In the genomic region with DNA sequence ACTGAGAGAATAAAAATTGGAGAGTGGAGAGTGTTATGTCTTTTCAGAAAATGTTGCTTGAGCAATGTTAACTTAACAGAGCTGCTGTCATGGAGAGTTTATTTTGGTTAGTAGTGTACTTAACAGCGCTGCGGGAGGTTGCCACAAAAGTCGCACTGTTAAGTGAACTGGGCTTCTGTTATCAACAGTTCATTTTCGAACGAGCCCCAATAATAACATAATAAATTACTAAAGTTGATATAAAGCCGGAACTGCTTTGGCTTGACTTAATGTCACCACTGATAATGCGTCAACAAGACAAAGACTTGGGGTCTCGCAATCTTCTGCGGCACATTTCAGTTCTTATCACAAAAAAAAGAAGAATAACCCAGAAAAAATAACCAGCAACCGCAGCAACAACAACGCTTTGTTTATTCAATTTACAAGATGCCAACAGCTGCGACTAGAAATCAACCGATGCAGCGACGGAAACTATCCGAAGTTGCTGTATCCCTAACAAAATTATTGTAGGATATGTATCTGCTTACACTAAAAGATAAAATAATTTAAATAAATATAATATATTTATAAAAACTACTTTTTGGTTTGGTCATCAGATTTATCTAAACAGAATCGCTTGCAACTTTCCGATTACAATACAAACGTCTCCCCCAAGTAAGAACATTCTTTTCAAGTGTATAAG, we compare ENCODE assay signal across 1 fruit fly cellular context.
A peak's percentile ranks its signal among the peaks of the same experiment; 100 is the strongest.
TF ChIP-seq lines count a peak whose summit lies in the region.

No protein-coding gene starts in this region.

TF ChIP-seq in whole organism, embryonic, 481 proteins besides CTCF, POLR2A, EP300 and RAD21 (continued from another document and continues in another):
- no peak for TF ChIP-seq pho (GFP tag; optimal IDR thresholded peaks at IDR 0.05; lab: Kevin White, UChicago)
- no peak for TF ChIP-seq Oaz (GFP tag; IDR thresholded peaks at IDR 0.05; lab: Robert Waterston, UW)
- TF ChIP-seq shn (GFP tag; optimal IDR thresholded peaks at IDR 0.05; lab: Kevin White, UChicago), result no peak
- TF ChIP-seq peb (GFP tag; IDR thresholded peaks at IDR 0.05; lab: Robert Waterston, UW), result no peak
- TF ChIP-seq Max (GFP tag; optimal IDR thresholded peaks at IDR 0.05; lab: Kevin White, UChicago), result no peak
- no peak for TF ChIP-seq org-1 (GFP tag; optimal IDR thresholded peaks at IDR 0.05; lab: Kevin White, UChicago)
- no peak for TF ChIP-seq gce (GFP tag; IDR thresholded peaks at IDR 0.05; lab: Robert Waterston, UW)
- no peak for TF ChIP-seq rib (GFP tag; IDR thresholded peaks at IDR 0.05; lab: Robert Waterston, UW)
- TF ChIP-seq CG13624 (GFP tag; optimal IDR thresholded peaks at IDR 0.05; lab: Kevin White, UChicago), result no peak
- TF ChIP-seq CG7928 (GFP tag; optimal IDR thresholded peaks at IDR 0.05; lab: Kevin White, UChicago), result no peak
- TF ChIP-seq otp (GFP tag; IDR thresholded peaks at IDR 0.05; lab: Robert Waterston, UW), result 0 out of 3 replicates have a peak, but pooled peaks have one; percentile 28
- TF ChIP-seq sisA (GFP tag; IDR thresholded peaks at IDR 0.05; lab: Robert Waterston, UW), result no peak
- TF ChIP-seq CG11695 (GFP tag; IDR thresholded peaks at IDR 0.05; lab: Robert Waterston, UW), result no peak
- peak; percentile 39; the same call in 1 of the 3 replicates for TF ChIP-seq ci (GFP tag; IDR thresholded peaks at IDR 0.05; lab: Robert Waterston, UW)
- no peak for TF ChIP-seq ara (GFP tag; IDR thresholded peaks at IDR 0.05; lab: Robert Waterston, UW)
- no peak for TF ChIP-seq tup (GFP tag; optimal IDR thresholded peaks at IDR 0.05; lab: Kevin White, UChicago)
- TF ChIP-seq Myb (GFP tag; optimal IDR thresholded peaks at IDR 0.05; lab: Kevin White, UChicago), result no peak
- no peak for TF ChIP-seq CG18619 (GFP tag; optimal IDR thresholded peaks at IDR 0.05; lab: Kevin White, UChicago)
- TF ChIP-seq CG15601 (tag; optimal IDR thresholded peaks at IDR 0.05; lab: Kevin White, UChicago), result peak; percentile 52
- TF ChIP-seq Nf-YC (tag; optimal IDR thresholded peaks at IDR 0.05; lab: Kevin White, UChicago), result no peak
- TF ChIP-seq CG11247 (GFP tag; IDR thresholded peaks at IDR 0.05; lab: Robert Waterston, UW), result no peak
- no peak for TF ChIP-seq zen (tag; optimal IDR thresholded peaks at IDR 0.05; lab: Kevin White, UChicago)
- TF ChIP-seq Atf3 (GFP tag; optimal IDR thresholded peaks at IDR 0.05; lab: Kevin White, UChicago), result no peak
- TF ChIP-seq sqz (GFP tag; optimal IDR thresholded peaks at IDR 0.05; lab: Kevin White, UChicago), result no peak
- TF ChIP-seq C15 (GFP tag; IDR thresholded peaks at IDR 0.05; lab: Robert Waterston, UW), result no peak
- no peak for TF ChIP-seq CG32767 (GFP tag; IDR thresholded peaks at IDR 0.05; lab: Robert Waterston, UW)
- no peak for TF ChIP-seq NC2α (GFP tag; optimal IDR thresholded peaks at IDR 0.05; lab: Kevin White, UChicago)
- no peak for TF ChIP-seq CG12299 (tag; optimal IDR thresholded peaks at IDR 0.05; lab: Kevin White, UChicago)
- no peak for TF ChIP-seq CG7963 (GFP tag; IDR thresholded peaks at IDR 0.05; lab: Robert Waterston, UW; ENCODE audit: partially characterized antibody)
- TF ChIP-seq trh (GFP tag; optimal IDR thresholded peaks at IDR 0.05; lab: Kevin White, UChicago), result no peak
- TF ChIP-seq yki (optimal IDR thresholded peaks at IDR 0.05; lab: Kevin White, UChicago), result no peak
- peak; percentile 50 for TF ChIP-seq Spps (tag; optimal IDR thresholded peaks at IDR 0.05; lab: Kevin White, UChicago)
- TF ChIP-seq Chrac-16 (GFP tag; optimal IDR thresholded peaks at IDR 0.05; lab: Kevin White, UChicago), result no peak
- no peak for TF ChIP-seq odd (GFP tag; optimal IDR thresholded peaks at IDR 0.05; lab: Kevin White, UChicago)
- no peak for TF ChIP-seq Sry-δ (GFP tag; optimal IDR thresholded peaks at IDR 0.05; lab: Kevin White, UChicago)
- TF ChIP-seq Pdp1 (GFP tag; optimal IDR thresholded peaks at IDR 0.05; lab: Kevin White, UChicago), result no peak
- no peak for TF ChIP-seq Dref (GFP tag; IDR thresholded peaks at IDR 0.05; lab: Robert Waterston, UW)
- no peak for TF ChIP-seq Adf1 (GFP tag; IDR thresholded peaks at IDR 0.05; lab: Robert Waterston, UW)
- TF ChIP-seq CG30403 (GFP tag; optimal IDR thresholded peaks at IDR 0.05; lab: Kevin White, UChicago), result no peak
- TF ChIP-seq CG4730 (GFP tag; IDR thresholded peaks at IDR 0.05; lab: Robert Waterston, UW), result no peak
- no peak for TF ChIP-seq CG15696 (tag; optimal IDR thresholded peaks at IDR 0.05; lab: Kevin White, UChicago)
- no peak for TF ChIP-seq al (GFP tag; IDR thresholded peaks at IDR 0.05; lab: Robert Waterston, UW)
- no peak for TF ChIP-seq CG12744 (GFP tag; optimal IDR thresholded peaks at IDR 0.05; lab: Kevin White, UChicago)
- no peak for TF ChIP-seq Stat92E (GFP tag; optimal IDR thresholded peaks at IDR 0.05; lab: Kevin White, UChicago)
- peak; percentile 15 for TF ChIP-seq CG33557 (GFP tag; optimal IDR thresholded peaks at IDR 0.05; lab: Kevin White, UChicago)
- no peak for TF ChIP-seq knrl (GFP tag; IDR thresholded peaks at IDR 0.05; lab: Robert Waterston, UW; ENCODE audit: partially characterized antibody)
- TF ChIP-seq cg (GFP tag; optimal IDR thresholded peaks at IDR 0.05; lab: Kevin White, UChicago), result no peak
- TF ChIP-seq corto (GFP tag; optimal IDR thresholded peaks at IDR 0.05; lab: Kevin White, UChicago), result no peak
- no peak for TF ChIP-seq stc (GFP tag; IDR thresholded peaks at IDR 0.05; lab: Robert Waterston, UW)
- TF ChIP-seq CG10543 (GFP tag; optimal IDR thresholded peaks at IDR 0.05; lab: Kevin White, UChicago), result no peak
- no peak for TF ChIP-seq B-H2 (GFP tag; optimal IDR thresholded peaks at IDR 0.05; lab: Kevin White, UChicago)
- no peak for TF ChIP-seq Dll (GFP tag; IDR thresholded peaks at IDR 0.05; lab: Robert Waterston, UW; ENCODE audit: partially characterized antibody)
- TF ChIP-seq CG12219 (GFP tag; optimal IDR thresholded peaks at IDR 0.05; lab: Kevin White, UChicago), result no peak
- TF ChIP-seq CG5245 (GFP tag; optimal IDR thresholded peaks at IDR 0.05; lab: Kevin White, UChicago), result no peak
- no peak for TF ChIP-seq dm (GFP tag; optimal IDR thresholded peaks at IDR 0.05; lab: Kevin White, UChicago)
- TF ChIP-seq CG11696 (GFP tag; IDR thresholded peaks at IDR 0.05; lab: Robert Waterston, UW), result no peak
- no peak for TF ChIP-seq CG4328 (GFP tag; optimal IDR thresholded peaks at IDR 0.05; lab: Kevin White, UChicago)
- no peak for TF ChIP-seq vfl (GFP tag; optimal IDR thresholded peaks at IDR 0.05; lab: Kevin White, UChicago)
- TF ChIP-seq salm (tag; optimal IDR thresholded peaks at IDR 0.05; lab: Kevin White, UChicago), result no peak
- no peak for TF ChIP-seq sna (GFP tag; IDR thresholded peaks at IDR 0.05; lab: Robert Waterston, UW; ENCODE audit: partially characterized antibody)
- peak; percentile 49 for TF ChIP-seq nmo (GFP tag; optimal IDR thresholded peaks at IDR 0.05; lab: Kevin White, UChicago)
- no peak for TF ChIP-seq CG12155 (GFP tag; optimal IDR thresholded peaks at IDR 0.05; lab: Kevin White, UChicago)
- TF ChIP-seq CG12942 (GFP tag; optimal IDR thresholded peaks at IDR 0.05; lab: Kevin White, UChicago), result no peak
- TF ChIP-seq CG11723 (GFP tag; optimal IDR thresholded peaks at IDR 0.05; lab: Kevin White, UChicago), result no peak
- TF ChIP-seq TFAM (GFP tag; optimal IDR thresholded peaks at IDR 0.05; lab: Kevin White, UChicago), result no peak
- TF ChIP-seq NK7.1 (GFP tag; optimal IDR thresholded peaks at IDR 0.05; lab: Kevin White, UChicago), result no peak
- no peak for TF ChIP-seq CG18011 (GFP tag; optimal IDR thresholded peaks at IDR 0.05; lab: Kevin White, UChicago)
- no peak for TF ChIP-seq fd102C (GFP tag; optimal IDR thresholded peaks at IDR 0.05; lab: Kevin White, UChicago)
- TF ChIP-seq tap (tag; optimal IDR thresholded peaks at IDR 0.05; lab: Kevin White, UChicago), result peak; percentile 5
- TF ChIP-seq dati (GFP tag; IDR thresholded peaks at IDR 0.05; lab: Robert Waterston, UW), result no peak
- TF ChIP-seq CG31224 (GFP tag; IDR thresholded peaks at IDR 0.05; lab: Robert Waterston, UW), result no peak
- no peak for TF ChIP-seq ind (GFP tag; optimal IDR thresholded peaks at IDR 0.05; lab: Kevin White, UChicago)
- no peak for TF ChIP-seq Awh (GFP tag; IDR thresholded peaks at IDR 0.05; lab: Robert Waterston, UW)
- no peak for TF ChIP-seq CG13287 (GFP tag; IDR thresholded peaks at IDR 0.05; lab: Robert Waterston, UW; ENCODE audit: partially characterized antibody)
- no peak for TF ChIP-seq wek (GFP tag; optimal IDR thresholded peaks at IDR 0.05; lab: Kevin White, UChicago)
- no peak for TF ChIP-seq CG17568 (GFP tag; optimal IDR thresholded peaks at IDR 0.05; lab: Kevin White, UChicago)
- TF ChIP-seq dan (GFP tag; IDR thresholded peaks at IDR 0.05; lab: Robert Waterston, UW), result no peak
- no peak for TF ChIP-seq CG8478 (optimal IDR thresholded peaks at IDR 0.05; lab: Kevin White, UChicago)
- TF ChIP-seq E2f2 (GFP tag; IDR thresholded peaks at IDR 0.05; lab: Robert Waterston, UW), result no peak
- no peak for TF ChIP-seq CG10321 (GFP tag; IDR thresholded peaks at IDR 0.05; lab: Robert Waterston, UW)
- TF ChIP-seq CG2202 (tag; optimal IDR thresholded peaks at IDR 0.05; lab: Kevin White, UChicago), result peak; percentile 40
- peak; percentile 45 for TF ChIP-seq CG17359 (tag; optimal IDR thresholded peaks at IDR 0.05; lab: Kevin White, UChicago)
- TF ChIP-seq CG6813 (GFP tag; optimal IDR thresholded peaks at IDR 0.05; lab: Kevin White, UChicago), result peak; percentile 22
- no peak for TF ChIP-seq CG15073 (GFP tag; optimal IDR thresholded peaks at IDR 0.05; lab: Kevin White, UChicago)
- peak; percentile 74 for TF ChIP-seq dmrt11E (tag; optimal IDR thresholded peaks at IDR 0.05; lab: Kevin White, UChicago)
- no peak for TF ChIP-seq Bgb (GFP tag; IDR thresholded peaks at IDR 0.05; lab: Robert Waterston, UW; ENCODE audit: partially characterized antibody)
- TF ChIP-seq PHDP (tag; optimal IDR thresholded peaks at IDR 0.05; lab: Kevin White, UChicago), result peak; percentile 6
- no peak for TF ChIP-seq Scr (GFP tag; IDR thresholded peaks at IDR 0.05; lab: Robert Waterston, UW; ENCODE audit: partially characterized antibody)
- TF ChIP-seq CG6175 (GFP tag; IDR thresholded peaks at IDR 0.05; lab: Robert Waterston, UW), result peak; percentile 85; the same call in 2 of the 3 replicates
- TF ChIP-seq CG10431 (GFP tag; optimal IDR thresholded peaks at IDR 0.05; lab: Kevin White, UChicago), result no peak
- TF ChIP-seq Gug (GFP tag; IDR thresholded peaks at IDR 0.05; lab: Robert Waterston, UW), result no peak
- peak; percentile 30; the same call in 1 of the 2 replicates for TF ChIP-seq vvl (GFP tag; IDR thresholded peaks at IDR 0.05; lab: Robert Waterston, UW)
- no peak for TF ChIP-seq wor (GFP tag; IDR thresholded peaks at IDR 0.05; lab: Robert Waterston, UW)
- TF ChIP-seq bbx (GFP tag; IDR thresholded peaks at IDR 0.05; lab: Robert Waterston, UW; ENCODE audit: partially characterized antibody), result no peak
- TF ChIP-seq Atf6 (GFP tag; IDR thresholded peaks at IDR 0.05; lab: Robert Waterston, UW), result no peak
- TF ChIP-seq CG11456 (GFP tag; IDR thresholded peaks at IDR 0.05; lab: Robert Waterston, UW), result no peak
- no peak for TF ChIP-seq Hr39 (optimal IDR thresholded peaks at IDR 0.05; lab: Kevin White, UChicago)
- no peak for TF ChIP-seq Meics (GFP tag; optimal IDR thresholded peaks at IDR 0.05; lab: Kevin White, UChicago)
- no peak for TF ChIP-seq Doc3 (GFP tag; IDR thresholded peaks at IDR 0.05; lab: Robert Waterston, UW; ENCODE audit: partially characterized antibody)
- no peak for TF ChIP-seq CG32772 (GFP tag; IDR thresholded peaks at IDR 0.05; lab: Robert Waterston, UW)
- TF ChIP-seq CG16815 (GFP tag; optimal IDR thresholded peaks at IDR 0.05; lab: Kevin White, UChicago), result no peak
- no peak for TF ChIP-seq CG11398 (GFP tag; optimal IDR thresholded peaks at IDR 0.05; lab: Kevin White, UChicago)
- TF ChIP-seq Sin3A (optimal IDR thresholded peaks at IDR 0.05; lab: Kevin White, UChicago), result no peak
- TF ChIP-seq kni (GFP tag; optimal IDR thresholded peaks at IDR 0.05; lab: Kevin White, UChicago), result peak; percentile 44
- no peak for TF ChIP-seq seq (GFP tag; IDR thresholded peaks at IDR 0.05; lab: Robert Waterston, UW)
- no peak for TF ChIP-seq gcm (GFP tag; optimal IDR thresholded peaks at IDR 0.05; lab: Kevin White, UChicago)
- no peak for TF ChIP-seq sens (GFP tag; lab: Kevin White, UChicago)
- no peak for TF ChIP-seq Hr78 (GFP tag; optimal IDR thresholded peaks at IDR 0.05; lab: Kevin White, UChicago)
- TF ChIP-seq CG17385 (GFP tag; optimal IDR thresholded peaks at IDR 0.05; lab: Kevin White, UChicago), result peak; percentile 3
- no peak for TF ChIP-seq CG17612 (GFP tag; IDR thresholded peaks at IDR 0.05; lab: Robert Waterston, UW)
- no peak for TF ChIP-seq Dfd (GFP tag; optimal IDR thresholded peaks at IDR 0.05; lab: Kevin White, UChicago)
- TF ChIP-seq CG6683 (GFP tag; optimal IDR thresholded peaks at IDR 0.05; lab: Kevin White, UChicago), result no peak
- no peak for TF ChIP-seq lmd (GFP tag; IDR thresholded peaks at IDR 0.05; lab: Robert Waterston, UW)
- TF ChIP-seq pzg (GFP tag; optimal IDR thresholded peaks at IDR 0.05; lab: Kevin White, UChicago), result no peak
- TF ChIP-seq fu2 (GFP tag; optimal IDR thresholded peaks at IDR 0.05; lab: Kevin White, UChicago), result no peak
- TF ChIP-seq prd (optimal IDR thresholded peaks at IDR 0.05; lab: Kevin White, UChicago), result no peak
- TF ChIP-seq prd (GFP tag; IDR thresholded peaks at IDR 0.05; lab: Robert Waterston, UW), result no peak
- no peak for TF ChIP-seq Hsf (GFP tag; optimal IDR thresholded peaks at IDR 0.05; lab: Kevin White, UChicago)
- TF ChIP-seq CG7839 (tag; optimal IDR thresholded peaks at IDR 0.05; lab: Kevin White, UChicago), result peak; percentile 30
- TF ChIP-seq Dek (tag; optimal IDR thresholded peaks at IDR 0.05; lab: Kevin White, UChicago), result no peak
- no peak for TF ChIP-seq Xbp1 (GFP tag; optimal IDR thresholded peaks at IDR 0.05; lab: Kevin White, UChicago)
- TF ChIP-seq CG10209 (GFP tag; optimal IDR thresholded peaks at IDR 0.05; lab: Kevin White, UChicago), result peak; percentile 30
- TF ChIP-seq unc-4 (GFP tag; IDR thresholded peaks at IDR 0.05; lab: Robert Waterston, UW; ENCODE audit: partially characterized antibody), result no peak
- TF ChIP-seq CG18262 (tag; optimal IDR thresholded peaks at IDR 0.05; lab: Kevin White, UChicago), result peak; percentile 75
- peak; percentile 32 to 64 for TF ChIP-seq Trl (optimal IDR thresholded peaks at IDR 0.05; lab: Kevin White, UChicago)
- no peak for TF ChIP-seq Trl (GFP tag; optimal IDR thresholded peaks at IDR 0.05; lab: Kevin White, UChicago)
- TF ChIP-seq CG18599 (GFP tag; optimal IDR thresholded peaks at IDR 0.05; lab: Kevin White, UChicago), result no peak
- no peak for TF ChIP-seq aop (GFP tag; IDR thresholded peaks at IDR 0.05; lab: Robert Waterston, UW)
- TF ChIP-seq ranshi (GFP tag; IDR thresholded peaks at IDR 0.05; lab: Robert Waterston, UW), result no peak
- TF ChIP-seq Eip74EF (GFP tag; optimal IDR thresholded peaks at IDR 0.05; lab: Kevin White, UChicago), result peak in 1 of 2 experiments; percentile 47
